Fruit fly (Drosophila melanogaster): ENCODE data around the gene G9a.

G9a gene

dm6 chrX:245802-246201, at the start of gene G9a, which contains the start of gene CG3038:
Gene G9a (plus strand): TSS chrX:245978.
Gene CG3038 (minus strand): TSS chrX:245856.
- TF ChIP-seq CG8478 (optimal IDR thresholded peaks at IDR 0.05) (no peak), EcR (GFP tag; optimal IDR thresholded peaks at IDR 0.05) (no peak), psq (optimal IDR thresholded peaks at IDR 0.05) (no peak), Dll (optimal IDR thresholded peaks at IDR 0.05) (no peak), pan (optimal IDR thresholded peaks at IDR 0.05) (no peak), usp (GFP tag; optimal IDR thresholded peaks at IDR 0.05) (no peak)

- TF ChIP-seq pan (optimal IDR thresholded peaks at IDR 0.05), result peak; percentile 37
- no peak for TF ChIP-seq CG8478 (optimal IDR thresholded peaks at IDR 0.05)
- no peak for TF ChIP-seq Dll (optimal IDR thresholded peaks at IDR 0.05)
These were observed 1.6 kb downstream of the G9a start for dm6 chrX:247329-247728.

dm6 chrX:254690-255089, 8.9 kb downstream of the G9a start, which contains the start of gene CG42376:
Gene CG42376 (plus strand): TSS chrX:254876.
- TF ChIP-seq EcR (GFP tag; optimal IDR thresholded peaks at IDR 0.05) (no peak), pan (optimal IDR thresholded peaks at IDR 0.05) (no peak), CG8478 (optimal IDR thresholded peaks at IDR 0.05) (no peak), usp (GFP tag; optimal IDR thresholded peaks at IDR 0.05) (no peak), Dll (optimal IDR thresholded peaks at IDR 0.05) (no peak), psq (optimal IDR thresholded peaks at IDR 0.05) (no peak)

- TF ChIP-seq usp (GFP tag; optimal IDR thresholded peaks at IDR 0.05), result no peak
- no peak for TF ChIP-seq Dll (optimal IDR thresholded peaks at IDR 0.05)
- TF ChIP-seq CG8478 (optimal IDR thresholded peaks at IDR 0.05), result no peak
- TF ChIP-seq pan (optimal IDR thresholded peaks at IDR 0.05), result no peak
- no peak for TF ChIP-seq EcR (GFP tag; optimal IDR thresholded peaks at IDR 0.05)
- no peak for TF ChIP-seq psq (optimal IDR thresholded peaks at IDR 0.05)
These were observed 9.6 kb downstream of the G9a start, which contains the start of gene cin for dm6 chrX:255369-255768. Gene cin (plus strand): TSS chrX:255674.

dm6 chrX:262836-263235, 17.1 kb downstream of the G9a start:
- TF ChIP-seq pan (optimal IDR thresholded peaks at IDR 0.05) (no peak), EcR (GFP tag; optimal IDR thresholded peaks at IDR 0.05) (no peak), usp (GFP tag; optimal IDR thresholded peaks at IDR 0.05) (no peak)

dm6 chrX:263728-264344, 18.1 kb downstream of the G9a start, which contains the start of gene CG13377:
Gene CG13377 (minus strand): TSS chrX:263999.
- TF ChIP-seq usp (GFP tag; optimal IDR thresholded peaks at IDR 0.05) (no peak), pan (optimal IDR thresholded peaks at IDR 0.05) (no peak), psq (optimal IDR thresholded peaks at IDR 0.05) (no peak), CG8478 (optimal IDR thresholded peaks at IDR 0.05) (no peak), EcR (GFP tag; optimal IDR thresholded peaks at IDR 0.05) (no peak), Dll (optimal IDR thresholded peaks at IDR 0.05) (no peak)

dm6 chrX:265692-266091, 19.9 kb downstream of the G9a start:
- TF ChIP-seq usp (GFP tag; optimal IDR thresholded peaks at IDR 0.05) (no peak), EcR (GFP tag; optimal IDR thresholded peaks at IDR 0.05) (no peak), pan (optimal IDR thresholded peaks at IDR 0.05) (no peak), Dll (optimal IDR thresholded peaks at IDR 0.05) (no peak), psq (optimal IDR thresholded peaks at IDR 0.05) (no peak), CG8478 (optimal IDR thresholded peaks at IDR 0.05) (no peak)

- TF ChIP-seq psq (optimal IDR thresholded peaks at IDR 0.05) (no peak), EcR (GFP tag; optimal IDR thresholded peaks at IDR 0.05) (no peak), pan (optimal IDR thresholded peaks at IDR 0.05) (no peak), usp (GFP tag; optimal IDR thresholded peaks at IDR 0.05) (no peak), Dll (optimal IDR thresholded peaks at IDR 0.05) (no peak), CG8478 (optimal IDR thresholded peaks at IDR 0.05) (no peak)
These were observed 21.2 kb downstream of the G9a start, which contains the start of gene CG13376 for dm6 chrX:266978-267439. Gene CG13376 (minus strand): TSS chrX:267028.

- peak in 1 of 2 experiments; percentile 36 for TF ChIP-seq EcR (GFP tag; optimal IDR thresholded peaks at IDR 0.05)
- TF ChIP-seq CG8478 (optimal IDR thresholded peaks at IDR 0.05), result no peak
- no peak for TF ChIP-seq usp (GFP tag; optimal IDR thresholded peaks at IDR 0.05)
- TF ChIP-seq Dll (optimal IDR thresholded peaks at IDR 0.05), result no peak
These were observed 22.2 kb downstream of the G9a start for dm6 chrX:267979-268378.

dm6 chrX:276065-276464, 30.3 kb downstream of the G9a start:
- TF ChIP-seq usp (GFP tag; optimal IDR thresholded peaks at IDR 0.05), result no peak
- no peak for TF ChIP-seq CG8478 (optimal IDR thresholded peaks at IDR 0.05)
- TF ChIP-seq Dll (optimal IDR thresholded peaks at IDR 0.05), result no peak
- no peak for TF ChIP-seq EcR (GFP tag; optimal IDR thresholded peaks at IDR 0.05)
- TF ChIP-seq pan (optimal IDR thresholded peaks at IDR 0.05), result no peak
- no peak for TF ChIP-seq psq (optimal IDR thresholded peaks at IDR 0.05)

dm6 chrX:276569-276968, 30.8 kb downstream of the G9a start:
- no peak for TF ChIP-seq CG8478 (optimal IDR thresholded peaks at IDR 0.05)
- no peak for TF ChIP-seq EcR (GFP tag; optimal IDR thresholded peaks at IDR 0.05)
- TF ChIP-seq Dll (optimal IDR thresholded peaks at IDR 0.05), result no peak
- no peak for TF ChIP-seq psq (optimal IDR thresholded peaks at IDR 0.05)
- no peak for TF ChIP-seq pan (optimal IDR thresholded peaks at IDR 0.05)
- no peak for TF ChIP-seq usp (GFP tag; optimal IDR thresholded peaks at IDR 0.05)

dm6 chrX:277885-278284, 32.1 kb downstream of the G9a start:
- TF ChIP-seq CG8478 (optimal IDR thresholded peaks at IDR 0.05) (no peak), EcR (GFP tag; optimal IDR thresholded peaks at IDR 0.05) (no peak), psq (optimal IDR thresholded peaks at IDR 0.05) (no peak), Dll (optimal IDR thresholded peaks at IDR 0.05) (no peak), pan (optimal IDR thresholded peaks at IDR 0.05) (no peak), usp (GFP tag; optimal IDR thresholded peaks at IDR 0.05) (no peak)

All from whole organism.